Worm (Caenorhabditis elegans): ENCODE results near the gene C34E10.12.

The C34E10.12 gene

ce11 chrIII:5241854-5242253, 14.2 kb upstream of the C34E10.12 start:
- no peak for TF ChIP-seq unc-62 (GFP tag; optimal IDR thresholded peaks at IDR 0.05)

- no peak for TF ChIP-seq unc-62 (GFP tag; optimal IDR thresholded peaks at IDR 0.05)
Measured at ce11 chrIII:5236104-5236503, 8.4 kb upstream of the C34E10.12 start, which contains the start of gene prx-10. Gene prx-10, plus strand, starts transcription at chrIII:5236404.

DNA sequence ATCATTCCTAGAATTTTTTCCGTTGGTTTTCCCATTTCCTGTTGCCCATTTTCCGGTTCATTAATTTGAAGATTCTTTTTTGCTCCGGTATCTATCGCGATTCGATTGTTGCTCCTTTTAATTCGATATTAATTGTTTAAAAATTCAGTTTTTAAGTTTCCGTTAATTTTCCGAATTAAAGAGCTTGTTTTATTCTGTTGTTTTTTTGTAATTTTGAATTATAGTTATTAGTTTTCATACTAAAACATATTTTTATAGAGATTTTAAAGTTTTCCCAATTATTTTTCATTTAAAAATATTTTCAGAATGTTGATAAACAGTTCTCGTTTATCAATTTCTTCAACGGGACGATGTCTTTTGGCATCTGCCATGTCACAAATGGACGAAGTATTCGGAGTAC, 6.6 kb upstream of the C34E10.12 start, which contains the start of gene mrps-26:
mrps-26 (plus strand) TSS at position 301 of the 400 bp plus-strand sequence.
- no peak for TF ChIP-seq unc-62 (GFP tag; optimal IDR thresholded peaks at IDR 0.05)

- no peak for TF ChIP-seq unc-62 (GFP tag; optimal IDR thresholded peaks at IDR 0.05)
Measured at ce11 chrIII:5233140-5233539, 5.5 kb upstream of the C34E10.12 start.

- TF ChIP-seq unc-62 (GFP tag; optimal IDR thresholded peaks at IDR 0.05), result no peak
Measured at ce11 chrIII:5230415-5230814, 2.7 kb upstream of the C34E10.12 start, which contains the start of gene prmt-5. Gene prmt-5, plus strand, starts transcription at chrIII:5230555.

DNA sequence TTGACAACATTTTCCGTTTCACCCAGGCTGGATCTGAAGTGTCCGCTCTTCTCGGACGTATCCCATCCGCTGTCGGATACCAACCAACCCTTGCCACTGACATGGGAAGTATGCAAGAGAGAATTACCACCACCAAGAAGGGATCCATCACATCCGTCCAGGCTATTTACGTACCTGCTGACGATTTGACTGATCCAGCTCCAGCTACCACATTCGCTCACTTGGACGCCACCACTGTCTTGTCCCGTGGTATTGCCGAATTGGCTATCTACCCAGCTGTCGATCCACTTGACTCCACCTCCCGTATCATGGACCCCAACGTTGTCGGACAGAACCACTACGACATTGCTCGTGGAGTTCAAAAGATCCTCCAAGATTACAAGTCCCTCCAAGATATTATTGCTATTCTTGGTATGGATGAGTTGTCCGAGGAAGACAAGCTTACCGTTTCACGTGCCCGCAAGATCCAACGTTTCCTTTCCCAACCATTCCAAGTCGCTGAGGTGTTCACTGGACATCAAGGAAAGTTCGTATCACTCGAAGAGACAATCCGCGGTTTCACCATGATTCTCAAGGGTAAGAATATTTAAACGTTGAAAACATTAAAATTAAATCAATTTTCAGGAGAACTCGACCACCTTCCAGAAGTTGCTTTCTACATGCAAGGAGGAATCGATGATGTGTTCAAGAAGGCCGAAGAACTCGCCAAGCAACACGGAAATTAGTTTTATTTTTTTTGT, 2.0 kb upstream of the C34E10.12 start:
- no peak for TF ChIP-seq unc-62 (GFP tag; optimal IDR thresholded peaks at IDR 0.05)

ce11 chrIII:5228839-5229238, 1.2 kb upstream of the C34E10.12 start:
- no peak for TF ChIP-seq unc-62 (GFP tag; optimal IDR thresholded peaks at IDR 0.05)

DNA sequence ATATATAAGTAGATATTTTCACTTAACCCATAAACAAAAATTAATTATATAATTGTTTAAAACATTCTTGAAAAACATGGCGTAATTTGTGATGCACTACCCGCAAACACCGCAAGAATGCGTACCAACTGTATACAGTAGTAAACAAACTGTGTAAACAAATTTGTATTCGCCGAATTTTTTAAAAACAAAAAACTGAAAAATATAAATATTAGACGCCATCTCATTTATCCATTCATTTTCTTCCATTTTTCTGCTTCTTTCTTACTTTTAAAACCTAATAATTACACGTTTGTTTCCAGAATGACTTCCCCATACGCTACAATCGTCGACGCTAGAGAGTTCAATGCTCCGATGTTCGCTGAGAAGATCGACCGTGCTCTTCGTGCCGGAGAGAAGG, 2.4 kb downstream of the C34E10.12 start, which contains the start of gene nex-1:
nex-1 (plus strand) TSS at position 301 of the 400 bp plus-strand sequence.
- no peak for TF ChIP-seq unc-62 (GFP tag; optimal IDR thresholded peaks at IDR 0.05)

ce11 chrIII:5224908-5225307, 2.8 kb downstream of the C34E10.12 start:
- TF ChIP-seq unc-62 (GFP tag; optimal IDR thresholded peaks at IDR 0.05), result no peak

DNA sequence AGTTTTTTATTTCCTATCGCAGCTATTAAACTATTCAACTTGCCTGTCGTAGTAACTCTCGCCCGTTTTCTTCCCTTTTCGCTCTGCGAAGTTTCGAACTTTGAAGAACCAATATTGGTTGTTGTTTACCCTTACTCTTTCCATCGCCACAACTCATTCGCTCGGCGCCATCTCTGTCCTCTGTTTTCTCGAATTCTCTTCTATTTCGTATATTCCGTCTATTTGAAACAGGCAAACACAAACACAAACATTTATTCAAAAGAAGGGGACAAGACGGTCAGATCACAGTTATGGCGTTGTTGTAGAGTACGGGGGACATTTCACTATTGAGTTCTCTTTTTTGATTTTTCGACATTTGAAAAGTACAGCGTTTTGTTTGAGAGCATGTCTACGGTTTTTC, 4.9 kb downstream of the C34E10.12 start:
- no peak for TF ChIP-seq unc-62 (GFP tag; optimal IDR thresholded peaks at IDR 0.05)

ce11 chrIII:5221820-5222219, 5.9 kb downstream of the C34E10.12 start:
- no peak for TF ChIP-seq unc-62 (GFP tag; optimal IDR thresholded peaks at IDR 0.05)

- no peak for TF ChIP-seq unc-62 (GFP tag; optimal IDR thresholded peaks at IDR 0.05)
Measured at ce11 chrIII:5218687-5219086, 9.0 kb downstream of the C34E10.12 start, which contains the start of gene ZC155.2. Gene ZC155.2, plus strand, starts transcription at chrIII:5218987.

DNA sequence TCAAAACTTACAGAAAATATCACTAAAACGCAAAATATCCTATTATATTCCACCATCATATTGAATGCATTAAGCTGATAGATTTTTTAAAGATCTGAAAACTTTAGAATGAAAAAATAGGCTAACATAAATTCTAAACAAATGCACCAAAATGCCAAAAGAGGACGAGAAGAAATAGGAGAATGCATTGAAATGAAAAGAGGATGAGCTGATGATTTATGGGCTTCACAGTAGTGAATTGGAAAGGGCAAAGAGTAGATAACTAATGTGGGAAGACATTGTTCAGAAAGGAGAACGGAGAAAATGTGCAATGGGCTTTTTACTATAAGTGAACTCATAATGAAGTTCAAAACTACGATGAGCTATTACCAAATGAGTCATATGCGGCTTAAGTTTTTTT, 10.2 kb downstream of the C34E10.12 start, which contains the start of gene cutl-19:
cutl-19 (minus strand) TSS at position 101 of the 400 bp plus-strand sequence.
- TF ChIP-seq unc-62 (GFP tag; optimal IDR thresholded peaks at IDR 0.05), result no peak

ce11 chrIII:5215375-5215774, 12.3 kb downstream of the C34E10.12 start, which contains the start of gene ZC155.4:
Gene ZC155.4, minus strand, starts transcription at chrIII:5215475.
- TF ChIP-seq unc-62 (GFP tag; optimal IDR thresholded peaks at IDR 0.05), result no peak

DNA sequence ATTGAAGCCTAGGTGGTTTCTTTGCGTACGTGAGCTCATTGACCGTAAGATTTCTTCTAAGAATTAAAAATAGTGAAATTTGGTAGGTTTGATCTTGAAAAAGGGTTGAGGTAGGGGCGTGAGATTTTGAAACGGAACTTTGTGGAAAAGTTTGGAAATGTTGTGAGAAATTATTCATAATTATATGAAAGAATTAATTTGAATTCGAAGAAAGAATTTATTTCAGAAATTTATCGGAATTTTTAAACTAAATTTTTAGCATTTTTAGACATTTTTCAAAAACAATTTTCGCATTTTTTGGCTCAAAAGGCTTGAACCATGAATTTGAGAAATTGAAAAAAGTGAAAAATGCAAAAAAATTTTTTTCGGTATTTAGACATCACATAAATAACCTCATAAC, 13.5 kb downstream of the C34E10.12 start:
- no peak for TF ChIP-seq unc-62 (GFP tag; optimal IDR thresholded peaks at IDR 0.05)

DNA sequence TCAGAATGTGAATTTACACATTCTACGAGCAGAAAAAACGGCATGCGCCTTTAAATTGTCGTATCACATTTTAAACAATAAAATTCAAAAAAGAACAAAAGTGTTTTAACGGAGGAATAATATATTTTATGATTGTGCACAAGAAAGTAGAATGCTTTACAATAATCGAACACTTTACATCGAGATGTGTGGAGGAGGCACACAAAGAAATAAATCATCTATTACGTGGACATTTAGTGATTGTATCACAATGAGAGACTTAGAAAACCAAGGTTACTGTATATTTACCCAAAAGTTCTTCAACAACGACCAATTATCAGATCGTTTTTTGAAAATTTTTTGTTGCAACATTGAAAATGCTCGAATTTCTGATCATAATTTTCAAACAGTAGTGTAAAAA, 17.4 kb downstream of the C34E10.12 start:
- no peak for TF ChIP-seq unc-62 (GFP tag; optimal IDR thresholded peaks at IDR 0.05)

ce11 chrIII:5208992-5209391, 18.7 kb downstream of the C34E10.12 start, which contains the start of gene syx-16:
Gene syx-16, minus strand, starts transcription at chrIII:5209109.
- no peak for TF ChIP-seq unc-62 (GFP tag; optimal IDR thresholded peaks at IDR 0.05)

Data from whole organism, dauer.